Fruit fly (Drosophila melanogaster): ENCODE data around the gene CG31111.

The CG31111 gene

dm6 chr3R:25069569-25069968 lies 13.6 kb upstream of the CG31111 start, which contains the start of the genes Stt3B and CG11839 (continued):
- TF ChIP-seq CG8089 (GFP tag; optimal IDR thresholded peaks at IDR 0.05) (peak; percentile 32), CG17361 (GFP tag; IDR thresholded peaks at IDR 0.05) (no peak; the same call in 1 of the 3 replicates), Ravus (GFP tag; IDR thresholded peaks at IDR 0.05) (no peak), insv (GFP tag; optimal IDR thresholded peaks at IDR 0.05) (peak in 1 of 2 experiments; percentile 37), pb (GFP tag; optimal IDR thresholded peaks at IDR 0.05) (no peak), CG14050 (GFP tag; IDR thresholded peaks at IDR 0.05) (peak; percentile 55), CG4404 (GFP tag; IDR thresholded peaks at IDR 0.05) (no peak; the same call in none of the 2 replicates), CG32767 (GFP tag; IDR thresholded peaks at IDR 0.05) (no peak), dati (GFP tag; IDR thresholded peaks at IDR 0.05) (no peak), CG17829 (tag; optimal IDR thresholded peaks at IDR 0.05) (peak; percentile 72), Hr3 (GFP tag; optimal IDR thresholded peaks at IDR 0.05) (peak; percentile 78), luna (GFP tag; optimal IDR thresholded peaks at IDR 0.05) (peak; percentile 25), wdn (GFP tag; IDR thresholded peaks at IDR 0.05) (peak; percentile 43; the same call in 1 of the 2 replicates), dan (GFP tag; IDR thresholded peaks at IDR 0.05) (no peak), Ets65A (GFP tag) (peak; percentile 97), CG2202 (tag; optimal IDR thresholded peaks at IDR 0.05) (peak; percentile 37), Rfx (GFP tag; IDR thresholded peaks at IDR 0.05) (peak; percentile 82; the same call in 1 of the 2 replicates), MBD-R2 (GFP tag; IDR thresholded peaks at IDR 0.05) (peak; percentile 96), CG8388 (GFP tag; optimal IDR thresholded peaks at IDR 0.05) (peak; percentile 28), CG1024 (GFP tag; IDR thresholded peaks at IDR 0.05) (no peak), bbx (GFP tag; IDR thresholded peaks at IDR 0.05; ENCODE audit: partially characterized antibody) (peak; percentile 84), Ptx1 (GFP tag; IDR thresholded peaks at IDR 0.05) (no peak; the same call in 1 of the 2 replicates), sqz (GFP tag; optimal IDR thresholded peaks at IDR 0.05) (no peak), odd (GFP tag; optimal IDR thresholded peaks at IDR 0.05) (no peak), repo (GFP tag; optimal IDR thresholded peaks at IDR 0.05) (peak; percentile 49), CG5245 (GFP tag; optimal IDR thresholded peaks at IDR 0.05) (peak; percentile 42), dysf (GFP tag; IDR thresholded peaks at IDR 0.05) (peak; percentile 71; the same call in 2 of the 3 replicates), dmrt11E (tag; optimal IDR thresholded peaks at IDR 0.05) (peak; percentile 53), run (tag; optimal IDR thresholded peaks at IDR 0.05) (no peak), CG12299 (tag; optimal IDR thresholded peaks at IDR 0.05) (peak; percentile 42), Ada2b (GFP tag; IDR thresholded peaks at IDR 0.05) (peak; percentile 58), knrl (GFP tag; IDR thresholded peaks at IDR 0.05; ENCODE audit: partially characterized antibody) (peak; percentile 96), sima (GFP tag; optimal IDR thresholded peaks at IDR 0.05) (peak; percentile 10), bsh (GFP tag; optimal IDR thresholded peaks at IDR 0.05) (no peak), HLH3B (GFP tag; IDR thresholded peaks at IDR 0.05) (peak; percentile 56; the same call in 1 of the 2 replicates), CG11093 (GFP tag; IDR thresholded peaks at IDR 0.05) (no peak), gfzf (GFP tag; optimal IDR thresholded peaks at IDR 0.05) (peak; percentile 46), CG15601 (tag; optimal IDR thresholded peaks at IDR 0.05) (peak; percentile 72), psq (GFP tag; optimal IDR thresholded peaks at IDR 0.05) (peak; percentile 42), Awh (GFP tag; IDR thresholded peaks at IDR 0.05) (no peak), en (GFP tag; optimal IDR thresholded peaks at IDR 0.05) (peak; percentile 25), CG9876 (GFP tag; optimal IDR thresholded peaks at IDR 0.05) (peak; percentile 71), B-H2 (GFP tag; optimal IDR thresholded peaks at IDR 0.05) (peak; percentile 62), H2.0 (GFP tag; IDR thresholded peaks at IDR 0.05) (no peak; the same call in 1 of the 2 replicates), CG32532 (GFP tag; IDR thresholded peaks at IDR 0.05) (peak; percentile 69; the same call in 1 of the 2 replicates), Bgb (GFP tag; IDR thresholded peaks at IDR 0.05; ENCODE audit: partially characterized antibody) (peak; percentile 91), caup (GFP tag; optimal IDR thresholded peaks at IDR 0.05; ENCODE audit: severe bottlenecking) (no peak), Mes4 (GFP tag; optimal IDR thresholded peaks at IDR 0.05) (peak; percentile 53), CG7357 (GFP tag; IDR thresholded peaks at IDR 0.05) (no peak), Sox100B (GFP tag; optimal IDR thresholded peaks at IDR 0.05) (peak; percentile 49), so (GFP tag; IDR thresholded peaks at IDR 0.05) (peak; percentile 25; the same call in 1 of the 3 replicates)
